Fruit fly (Drosophila melanogaster) whole organism: ENCODE data around the gene Pvf3.

Experiments used
- CG8478 ChIP-seq: fragments of >200 bp; optimal IDR thresholded peaks from 2 replicates; lab custom pipeline; 2018; ENCODE audit warnings: inconsistent platforms
- Dll ChIP-seq: fragments of >200 bp; optimal IDR thresholded peaks from 2 replicates; lab custom pipeline; 2017
- EcR ChIP-seq, 2 experiments: fragments of >200 bp; optimal IDR thresholded peaks; 2 replicates each; lab custom pipeline; 2017; ENCODE audit warnings: missing biosample characterization in 2 of 2, missing genetic modification characterization in 2 of 2, missing genetic modification reagents in 2 of 2
- pan ChIP-seq: fragments of >200 bp; optimal IDR thresholded peaks from 2 replicates; lab custom pipeline; 2017
- psq ChIP-seq: fragments of >200 bp; optimal IDR thresholded peaks from 2 replicates; lab custom pipeline; 2017
- usp ChIP-seq: fragments of >200 bp; optimal IDR thresholded peaks from 2 replicates; lab custom pipeline; 2017; ENCODE audit warnings: missing biosample characterization, missing genetic modification characterization, mixed read lengths

dm6 chr2L:7147212-7147611, 10.3 kb downstream of the Pvf3 start:
- TF ChIP-seq Dll (no peak), CG8478 (lab: Kevin White, UChicago) (no peak), EcR (GFP tag; optimal IDR thresholded peaks at IDR 0.05; lab: Kevin White, UChicago) (no peak), usp (GFP tag; lab: Kevin White, UChicago) (no peak), psq (lab: Kevin White, UChicago) (no peak), pan (lab: Kevin White, UChicago) (no peak)
